Worm (Caenorhabditis elegans) whole organism, L4/young adult: ENCODE data around the gene srw-67.

ENCODE experiments used
- W03F9.2 ChIP-seq: fragments of 150-350 bp; optimal IDR thresholded peaks from 2 replicates; lab custom pipeline; 2014; ENCODE audit warnings: missing biosample characterization, missing genetic modification characterization
- him-1 ChIP-seq: sonication (generic microtip); optimal IDR thresholded peaks from 2 replicates; lab custom pipeline; 2016; ENCODE audit warnings: missing genotype, missing genetic modification reagents, missing genetic modification characterization, missing compliant biosample characterization

ce11 chrV:7436509-7436908 is 19.0 kb downstream of the srw-67 start:
- TF ChIP-seq him-1 (no peak), W03F9.2 (no peak)
